Worm (Caenorhabditis elegans) whole organism, late embryonic: ENCODE data around the gene R07B7.10.

Experiments used
- C08G9.2 ChIP-seq: sonication (generic microtip); optimal IDR thresholded peaks from 2 replicates; lab custom pipeline; 2016; ENCODE audit warnings: mild to moderate bottlenecking, missing genetic modification characterization, moderate library complexity, missing compliant biosample characterization
- F13H6.1 ChIP-seq: sonication (generic microtip); optimal IDR thresholded peaks from 2 replicates; lab custom pipeline; 2016; ENCODE audit warnings: missing genetic modification characterization, missing compliant biosample characterization
- K02D7.2 ChIP-seq: sonication (generic microtip); optimal IDR thresholded peaks from 2 replicates; lab custom pipeline; 2017; ENCODE audit warnings: mild to moderate bottlenecking, missing genetic modification characterization, missing compliant biosample characterization
- K09A11.1 ChIP-seq: sonication (generic microtip); optimal IDR thresholded peaks from 2 replicates; lab custom pipeline; 2017; ENCODE audit warnings: antibody characterized with exemption, mild to moderate bottlenecking, missing genetic modification characterization, missing compliant biosample characterization; ENCODE audit not compliant: insufficient read depth
- T23F11.4 ChIP-seq: fragments of 200-800 bp; sonication (Bioruptor generic); optimal IDR thresholded peaks from 2 replicates; lab custom pipeline; 2018; ENCODE audit warnings: mild to moderate bottlenecking, missing genetic modification characterization, missing compliant biosample characterization
- Y22D7AL.16 ChIP-seq: sonication (generic microtip); optimal IDR thresholded peaks from 2 replicates; lab custom pipeline; 2016; ENCODE audit warnings: missing genetic modification characterization, missing compliant biosample characterization
- ahr-1 ChIP-seq: sonication (generic microtip); optimal IDR thresholded peaks from 2 replicates; lab custom pipeline; 2016; ENCODE audit warnings: missing genetic modification characterization, missing compliant biosample characterization
- ceh-14 ChIP-seq: sonication (generic microtip); optimal IDR thresholded peaks from 2 replicates; lab custom pipeline; 2016; ENCODE audit warnings: missing genotype, missing genetic modification characterization, missing compliant biosample characterization
- ceh-18 ChIP-seq: sonication (generic microtip); optimal IDR thresholded peaks from 2 replicates; lab custom pipeline; 2016; ENCODE audit warnings: missing genetic modification characterization, missing compliant biosample characterization
- ceh-22 ChIP-seq: sonication (generic microtip); optimal IDR thresholded peaks from 2 replicates; lab custom pipeline; 2017; ENCODE audit warnings: missing biosample characterization, missing genetic modification characterization
- ceh-24 ChIP-seq: sonication (generic microtip); optimal IDR thresholded peaks from 2 replicates; lab custom pipeline; 2016; ENCODE audit warnings: mild to moderate bottlenecking, missing genetic modification characterization, missing compliant biosample characterization
- ceh-30 ChIP-seq: fragments of 150-350 bp; optimal IDR thresholded peaks from 2 replicates; lab custom pipeline; 2014; ENCODE audit warnings: missing biosample characterization, missing genetic modification characterization
- ceh-31 ChIP-seq: sonication (generic microtip); optimal IDR thresholded peaks from 2 replicates; lab custom pipeline; 2016; ENCODE audit warnings: missing genetic modification characterization, missing compliant biosample characterization
- ceh-45 ChIP-seq: fragments of 200-800 bp; sonication (Bioruptor generic); IDR thresholded peaks from 2 replicates; pipeline ENCODE4 v1.3.6; 2022; ENCODE audit warnings: missing genetic modification reagents, missing genetic modification characterization, missing compliant biosample characterization
- ceh-9 ChIP-seq: sonication (generic microtip); optimal IDR thresholded peaks from 2 replicates; lab custom pipeline; 2016; ENCODE audit warnings: mild to moderate bottlenecking, missing genetic modification characterization, inconsistent platforms, missing compliant biosample characterization
- eyg-1 ChIP-seq: sonication (generic microtip); optimal IDR thresholded peaks from 2 replicates; lab custom pipeline; 2016; ENCODE audit warnings: missing genotype, missing genetic modification characterization, missing compliant biosample characterization
- fkh-10 ChIP-seq: fragments of 150-350 bp; optimal IDR thresholded peaks from 2 replicates; lab custom pipeline; 2014; ENCODE audit warnings: missing biosample characterization, missing genetic modification reagents, missing genetic modification characterization
- fkh-6 ChIP-seq: sonication (generic microtip); optimal IDR thresholded peaks from 2 replicates; lab custom pipeline; 2016; ENCODE audit warnings: missing genetic modification characterization, missing compliant biosample characterization
- hlh-13 ChIP-seq: fragments of 200-800 bp; sonication (Bioruptor generic); optimal IDR thresholded peaks from 2 replicates; lab custom pipeline; 2018; ENCODE audit warnings: mild to moderate bottlenecking, missing genetic modification characterization, missing compliant biosample characterization
- hlh-6 ChIP-seq: sonication (generic microtip); optimal IDR thresholded peaks from 2 replicates; lab custom pipeline; 2016; ENCODE audit warnings: missing genotype, missing genetic modification characterization, missing compliant biosample characterization
- hlh-8 ChIP-seq: sonication (generic microtip); optimal IDR thresholded peaks from 2 replicates; lab custom pipeline; 2016; ENCODE audit warnings: missing genotype, missing genetic modification characterization, missing compliant biosample characterization
- lim-6 ChIP-seq: sonication (generic microtip); optimal IDR thresholded peaks from 2 replicates; lab custom pipeline; 2016; ENCODE audit warnings: missing genetic modification characterization, missing compliant biosample characterization
- madf-2 ChIP-seq: sonication (generic microtip); optimal IDR thresholded peaks from 2 replicates; lab custom pipeline; 2017; ENCODE audit warnings: missing genetic modification characterization, missing compliant biosample characterization
- mec-3 ChIP-seq: sonication (generic microtip); optimal IDR thresholded peaks from 2 replicates; lab custom pipeline; 2016; ENCODE audit warnings: borderline replicate concordance, missing genetic modification characterization, missing compliant biosample characterization
- nhr-11 ChIP-seq: fragments of 150-350 bp; optimal IDR thresholded peaks from 2 replicates; lab custom pipeline; 2014; ENCODE audit warnings: missing biosample characterization, missing genetic modification characterization
- npax-4 ChIP-seq: sonication (generic microtip); optimal IDR thresholded peaks from 2 replicates; lab custom pipeline; 2016; ENCODE audit warnings: missing genetic modification characterization, missing compliant biosample characterization
- odd-2 ChIP-seq: sonication (generic microtip); optimal IDR thresholded peaks from 2 replicates; lab custom pipeline; 2017; ENCODE audit warnings: antibody characterized with exemption, mild to moderate bottlenecking, missing genetic modification characterization, missing compliant biosample characterization
- pag-3 ChIP-seq: sonication (generic microtip); optimal IDR thresholded peaks from 2 replicates; lab custom pipeline; 2016; ENCODE audit warnings: missing compliant biosample characterization, missing genetic modification characterization, borderline replicate concordance
- pat-9 ChIP-seq: fragments of 200-800 bp; sonication (Bioruptor generic); optimal IDR thresholded peaks from 2 replicates; lab custom pipeline; 2018; ENCODE audit warnings: mild to moderate bottlenecking, missing genetic modification characterization, moderate library complexity, missing compliant biosample characterization
- pax-1 ChIP-seq: fragments of 150-350 bp; optimal IDR thresholded peaks from 2 replicates; lab custom pipeline; 2014; ENCODE audit warnings: missing biosample characterization, missing genetic modification characterization
- pha-4 ChIP-seq: fragments of 150-350 bp; optimal IDR thresholded peaks from 2 replicates; lab custom pipeline; 2018; ENCODE audit warnings: missing biosample characterization, missing genetic modification reagents, missing genetic modification characterization
- sdc-2 ChIP-seq: sonication (generic microtip); optimal IDR thresholded peaks from 2 replicates; lab custom pipeline; 2016; ENCODE audit warnings: missing genotype, missing genetic modification characterization, missing compliant biosample characterization
- sox-2 ChIP-seq: fragments of 200-800 bp; sonication (Bioruptor generic); IDR thresholded peaks from 2 replicates; pipeline ENCODE4 v1.3.6; 2022; ENCODE audit warnings: missing genetic modification reagents, missing genetic modification characterization, missing compliant biosample characterization
- sox-4 ChIP-seq: sonication (generic microtip); optimal IDR thresholded peaks from 2 replicates; lab custom pipeline; 2017; ENCODE audit warnings: mild to moderate bottlenecking, missing genetic modification characterization, inconsistent platforms, missing compliant biosample characterization
- tbx-7 ChIP-seq: sonication (generic microtip); optimal IDR thresholded peaks from 2 replicates; lab custom pipeline; 2016; ENCODE audit warnings: missing genotype, missing genetic modification characterization, missing compliant biosample characterization
- ttx-3 ChIP-seq: sonication (generic microtip); optimal IDR thresholded peaks from 2 replicates; lab custom pipeline; 2016; ENCODE audit warnings: missing genetic modification reagents, missing genetic modification characterization, missing compliant biosample characterization
- unc-3 ChIP-seq, 2 experiments: fragments of 200-800 bp in 1 of 2; sonication (Bioruptor generic) in 1 of 2; sonication (generic microtip) in 1 of 2; conservative IDR thresholded peaks in 1 of 2; optimal IDR thresholded peaks in 1 of 2; 2 replicates each; pipeline versions ENCODE4 v1.3.6 to Lab custom; 2016 to 2022; ENCODE audit warnings: missing compliant biosample characterization in 2 of 2, missing genetic modification characterization in 2 of 2, missing genetic modification reagents in 1 of 2
- unc-55 ChIP-seq: sonication (generic microtip); optimal IDR thresholded peaks from 2 replicates; lab custom pipeline; 2017; ENCODE audit warnings: missing biosample characterization, missing genetic modification reagents, missing genetic modification characterization
- zip-5 ChIP-seq: sonication (generic microtip); optimal IDR thresholded peaks from 2 replicates; lab custom pipeline; 2016; ENCODE audit warnings: missing genetic modification characterization, missing compliant biosample characterization
- ztf-16 ChIP-seq: sonication (generic microtip); optimal IDR thresholded peaks from 2 replicates; lab custom pipeline; 2017; ENCODE audit warnings: missing genetic modification characterization, missing compliant biosample characterization

R07B7.10 gene

ce11 chrV:12086934-12087333 is 3.9 kb downstream of the R07B7.10 start, which contains the start of gene gana-1:
Gene gana-1 (plus strand): TSS chrV:12087234.
- no peak for TF ChIP-seq ztf-16 (tag; lab: Kevin White, UChicago)
- TF ChIP-seq hlh-8, result no peak

ce11 chrV:12088773-12089172 is 5.8 kb downstream of the R07B7.10 start, which contains the start of gene R07B7.12:
Gene R07B7.12 (plus strand): TSS chrV:12089073.
- TF ChIP-seq mec-3 (tag; lab: Kevin White, UChicago), result no peak
- no peak for TF ChIP-seq hlh-6
- TF ChIP-seq eyg-1, result no peak
- no peak for TF ChIP-seq ztf-16 (tag; lab: Kevin White, UChicago)
- no peak for TF ChIP-seq ceh-22 (tag; lab: Kevin White, UChicago)
- TF ChIP-seq, all 69 proteins: peak for 0

ce11 chrV:12091759-12092158 is 8.7 kb downstream of the R07B7.10 start, which contains the start of gene nhr-206:
Gene nhr-206 (plus strand): TSS chrV:12092006.
- TF ChIP-seq pha-4 (tag; lab: Kevin White, UChicago), result no peak
- no peak for TF ChIP-seq ceh-24 (tag; lab: Kevin White, UChicago)
- TF ChIP-seq sox-2 (GFP tag; lab: Robert Waterston, UW), result no peak
- no peak for TF ChIP-seq K02D7.2 (tag; lab: Kevin White, UChicago)
- no peak for TF ChIP-seq odd-2 (tag; lab: Kevin White, UChicago)
- TF ChIP-seq ceh-45, result no peak
- no peak for TF ChIP-seq ceh-22 (tag; lab: Kevin White, UChicago)
- no peak for TF ChIP-seq zip-5 (tag; lab: Kevin White, UChicago)
- TF ChIP-seq C08G9.2, result no peak
- no peak for TF ChIP-seq fkh-6

- TF ChIP-seq F13H6.1 (tag; lab: Kevin White, UChicago), result no peak
- TF ChIP-seq odd-2 (tag; lab: Kevin White, UChicago), result no peak
- TF ChIP-seq ceh-14 (tag; lab: Kevin White, UChicago), result no peak
- TF ChIP-seq pag-3, result no peak
- TF ChIP-seq pha-4 (tag; lab: Kevin White, UChicago), result no peak
- TF ChIP-seq pax-1, result no peak
- no peak for TF ChIP-seq ttx-3 (tag; lab: Kevin White, UChicago)
- no peak for TF ChIP-seq mec-3 (tag; lab: Kevin White, UChicago)
- no peak for TF ChIP-seq tbx-7 (tag; lab: Kevin White, UChicago)
- no peak for TF ChIP-seq T23F11.4
- TF ChIP-seq unc-55 (GFP tag; lab: Kevin White, UChicago), result no peak
- TF ChIP-seq ahr-1 (tag; lab: Kevin White, UChicago), result no peak
- TF ChIP-seq nhr-11 (tag; lab: Kevin White, UChicago), result no peak
- no peak for TF ChIP-seq unc-3 (GFP tag; conservative IDR thresholded peaks at IDR 0.05; lab: Robert Waterston, UW)
- TF ChIP-seq unc-3 (tag; optimal IDR thresholded peaks at IDR 0.05; lab: Kevin White, UChicago), result no peak
- TF ChIP-seq ceh-30, result no peak
- no peak for TF ChIP-seq pat-9
- TF ChIP-seq ceh-9 (tag; lab: Kevin White, UChicago), result no peak
- TF ChIP-seq ceh-24 (tag; lab: Kevin White, UChicago), result no peak
These were observed 11.0 kb downstream of the R07B7.10 start, which contains the start of gene nhr-208 for ce11 chrV:12094030-12094429. Gene nhr-208 (plus strand): TSS chrV:12094317.

ce11 chrV:12095865-12096264 is 12.8 kb downstream of the R07B7.10 start, which contains the start of gene nhr-207:
Gene nhr-207 (plus strand): TSS chrV:12096146.
- TF ChIP-seq ceh-31, result no peak
- TF ChIP-seq sox-2 (GFP tag; lab: Robert Waterston, UW), result no peak
- TF ChIP-seq sox-4, result no peak
- no peak for TF ChIP-seq sdc-2 (tag; lab: Kevin White, UChicago)
- no peak for TF ChIP-seq K09A11.1
- no peak for TF ChIP-seq ceh-18
- TF ChIP-seq madf-2, result no peak
- no peak for TF ChIP-seq pax-1
- TF ChIP-seq nhr-11 (tag; lab: Kevin White, UChicago), result no peak
- no peak for TF ChIP-seq npax-4 (tag; lab: Kevin White, UChicago)
- no peak for TF ChIP-seq unc-55 (GFP tag; lab: Kevin White, UChicago)
- no peak for TF ChIP-seq eyg-1
- no peak for TF ChIP-seq hlh-13 (GFP tag; lab: Kevin White, UChicago)
- no peak for TF ChIP-seq lim-6
- TF ChIP-seq ceh-24 (tag; lab: Kevin White, UChicago), result no peak
- no peak for TF ChIP-seq Y22D7AL.16 (tag; lab: Kevin White, UChicago)
- TF ChIP-seq fkh-10, result no peak
